Worm (Caenorhabditis elegans) whole organism, L4 larva: ENCODE measurements around the gene H40L08.3.

Experiments used
- ZK337.2 ChIP-seq: fragments of 200-800 bp; sonication (Bioruptor generic); IDR thresholded peaks from 2 replicates; pipeline ENCODE4 v1.3.6; 2022; ENCODE audit warnings: missing genetic modification reagents, missing genetic modification characterization, missing compliant biosample characterization
- ZK546.5 ChIP-seq, 2 experiments: sonication (generic microtip); optimal IDR thresholded peaks; 2 replicates each; lab custom pipeline; 2017; ENCODE audit warnings: missing biosample characterization in 2 of 2, missing genetic modification characterization in 2 of 2
- ceh-28 ChIP-seq: fragments of 150-350 bp; optimal IDR thresholded peaks from 2 replicates; lab custom pipeline; 2014; ENCODE audit warnings: missing biosample characterization, missing genetic modification reagents, missing genetic modification characterization
- dmd-9 ChIP-seq: fragments of 200-800 bp; sonication (Bioruptor generic); IDR thresholded peaks from 2 replicates; pipeline ENCODE4 v1.3.6; 2022; ENCODE audit warnings: missing genetic modification reagents, missing genetic modification characterization, missing compliant biosample characterization
- dpl-1 ChIP-seq: fragments of 150-350 bp; optimal IDR thresholded peaks from 2 replicates; lab custom pipeline; 2014; ENCODE audit warnings: missing biosample characterization, missing genetic modification reagents, missing genetic modification characterization
- lin-39 ChIP-seq: fragments of 150-350 bp; optimal IDR thresholded peaks from 2 replicates; lab custom pipeline; 2014; ENCODE audit warnings: missing biosample characterization, missing genetic modification reagents, missing genetic modification characterization
- lsy-2 ChIP-seq, 2 experiments: fragments of 150-350 bp in 1 of 2; sonication (generic microtip) in 1 of 2; optimal IDR thresholded peaks; 2 replicates each; lab custom pipeline; 2014 to 2017; ENCODE audit warnings: missing biosample characterization in 2 of 2, missing genetic modification characterization in 2 of 2
- nhr-237 ChIP-seq: sonication (generic microtip); optimal IDR thresholded peaks from 2 replicates; lab custom pipeline; 2017; ENCODE audit warnings: missing biosample characterization, missing genetic modification characterization
- nhr-28 ChIP-seq: fragments of 150-350 bp; optimal IDR thresholded peaks from 2 replicates; lab custom pipeline; 2014; ENCODE audit warnings: missing biosample characterization, missing genetic modification characterization
- nhr-76 ChIP-seq: fragments of 150-350 bp; optimal IDR thresholded peaks from 2 replicates; lab custom pipeline; 2014; ENCODE audit warnings: missing biosample characterization, missing genetic modification characterization
- snpc-1.2 ChIP-seq: fragments of 200-800 bp; sonication (Bioruptor generic); IDR thresholded peaks from 2 replicates; pipeline ENCODE4 v1.3.6; 2022; ENCODE audit warnings: missing genetic modification reagents, missing genetic modification characterization, missing compliant biosample characterization
- ztf-11 ChIP-seq: fragments of 150-350 bp; optimal IDR thresholded peaks from 2 replicates; lab custom pipeline; 2014; ENCODE audit warnings: missing biosample characterization, missing genetic modification characterization

ce11 chrX:15103481-15103880 lies 27.6 kb upstream of the H40L08.3 start:
- no peak for TF ChIP-seq dmd-9 (GFP tag; lab: Robert Waterston, UW)
- no peak for TF ChIP-seq nhr-237
- no peak for TF ChIP-seq nhr-28
- no peak for TF ChIP-seq ceh-28 (tag; lab: Kevin White, UChicago)
- TF ChIP-seq ZK546.5 (tag; optimal IDR thresholded peaks at IDR 0.05; lab: Kevin White, UChicago), result no peak
- no peak for TF ChIP-seq lsy-2 (tag; optimal IDR thresholded peaks at IDR 0.05; lab: Kevin White, UChicago)
- no peak for TF ChIP-seq lin-39 (tag; lab: Kevin White, UChicago)
- no peak for TF ChIP-seq nhr-76 (tag; lab: Kevin White, UChicago)
- TF ChIP-seq ztf-11, result no peak
- no peak for TF ChIP-seq snpc-1.2 (GFP tag; lab: Robert Waterston, UW)
- TF ChIP-seq dpl-1 (GFP tag; lab: Kevin White, UChicago), result no peak
- no peak for TF ChIP-seq ZK337.2 (GFP tag; lab: Robert Waterston, UW)
